Worm (Caenorhabditis elegans): Measurements from ENCODE around the gene F58B4.6.

F58B4.6 gene

DNA sequence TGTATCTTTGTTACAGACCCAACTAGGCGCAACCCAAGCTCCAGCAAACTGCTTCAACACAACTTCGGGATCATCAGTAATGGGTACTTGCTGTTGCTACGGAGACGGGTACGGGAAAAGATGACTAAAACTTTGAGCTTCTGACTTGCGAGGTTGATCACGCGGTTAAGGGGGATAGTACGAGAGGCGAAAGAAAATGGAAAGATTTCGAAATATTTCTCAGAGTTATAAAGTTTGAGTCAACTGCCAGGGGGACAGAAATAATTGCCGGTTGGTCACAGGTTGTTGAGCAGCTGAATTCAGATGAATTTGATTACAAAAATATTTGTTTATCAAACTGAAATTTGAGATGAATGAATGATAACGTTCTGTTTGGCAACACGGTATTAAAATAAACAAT lies 827 bp downstream of the F58B4.6 start:
- no peak for TF ChIP-seq fkh-6 (tag; optimal IDR thresholded peaks at IDR 0.05)
- no peak for TF ChIP-seq pha-4 (tag; optimal IDR thresholded peaks at IDR 0.05)
- no peak for TF ChIP-seq F13H6.1 (tag; optimal IDR thresholded peaks at IDR 0.05)
- TF ChIP-seq ceh-14 (tag; optimal IDR thresholded peaks at IDR 0.05) = no peak
- no peak for TF ChIP-seq eyg-1 (tag; optimal IDR thresholded peaks at IDR 0.05)
- no peak for TF ChIP-seq pax-1 (tag; optimal IDR thresholded peaks at IDR 0.05)

DNA sequence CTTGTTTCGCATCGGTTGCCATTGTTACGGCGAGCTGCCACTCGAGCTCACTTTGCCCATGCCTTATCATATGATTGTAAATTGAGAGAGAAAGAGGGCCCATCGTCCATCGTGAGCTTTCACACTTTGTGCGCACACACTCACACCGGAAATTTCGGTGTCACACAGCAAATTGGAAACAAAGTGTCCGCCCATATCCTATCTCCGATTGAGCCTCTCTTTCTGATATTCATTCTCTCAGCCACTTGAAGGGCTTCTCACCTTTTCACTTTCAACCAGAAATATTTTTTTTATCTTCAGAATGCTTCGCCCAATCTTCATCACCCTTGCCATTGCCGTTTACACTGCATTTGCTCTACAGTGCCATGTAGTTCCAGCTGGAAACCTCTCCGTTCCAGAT lies 4.7 kb downstream of the F58B4.6 start, which contains the start of gene F58B4.3:
Gene F58B4.3 (plus strand): TSS at position 301 of the 400 bp plus-strand sequence.
- TF ChIP-seq ceh-34 (tag; optimal IDR thresholded peaks at IDR 0.05) (no peak), ets-4 (tag; optimal IDR thresholded peaks at IDR 0.05) (no peak), ceh-14 (tag; optimal IDR thresholded peaks at IDR 0.05) (no peak)

DNA sequence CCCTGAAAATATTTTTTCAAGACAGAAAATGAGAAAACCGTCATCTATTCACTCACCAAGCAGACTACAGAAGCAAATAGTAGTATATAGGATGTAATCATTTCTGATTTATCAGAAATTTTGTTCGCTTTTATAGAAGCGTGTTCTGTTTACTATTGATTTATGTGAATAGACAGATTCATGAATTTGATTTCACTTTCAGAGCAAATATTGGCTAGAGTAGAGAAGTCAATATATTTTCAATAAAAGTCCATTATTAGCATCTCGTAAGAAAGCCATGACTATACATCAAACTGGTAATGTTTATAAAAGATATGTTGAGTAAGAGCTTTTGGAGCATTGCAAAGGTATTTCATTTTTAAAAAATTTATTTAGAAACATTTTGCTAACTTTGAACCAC lies 6.4 kb downstream of the F58B4.6 start, which contains the start of gene scvp-1:
Gene scvp-1 (minus strand): TSS at position 101 of the 400 bp plus-strand sequence.
- no peak for TF ChIP-seq nhr-11 (tag; optimal IDR thresholded peaks at IDR 0.05)
- no peak for TF ChIP-seq ceh-18 (tag; optimal IDR thresholded peaks at IDR 0.05)
- TF ChIP-seq Y22D7AL.16 (tag; optimal IDR thresholded peaks at IDR 0.05) = no peak
- no peak for TF ChIP-seq ceh-19 (GFP tag; optimal IDR thresholded peaks at IDR 0.05)
- no peak for TF ChIP-seq ceh-31 (tag; optimal IDR thresholded peaks at IDR 0.05)
- no peak for TF ChIP-seq ref-2 (tag; optimal IDR thresholded peaks at IDR 0.05)
- no peak for TF ChIP-seq nhr-232 (tag; optimal IDR thresholded peaks at IDR 0.05)
- TF ChIP-seq ets-4 (tag; optimal IDR thresholded peaks at IDR 0.05) = no peak
- no peak for TF ChIP-seq T23F11.4 (GFP tag; optimal IDR thresholded peaks at IDR 0.05)
- no peak for TF ChIP-seq pqm-1 (tag; optimal IDR thresholded peaks at IDR 0.05)
- no peak for TF ChIP-seq ceh-6 (GFP tag; optimal IDR thresholded peaks at IDR 0.05)
- TF ChIP-seq pha-4 (tag; optimal IDR thresholded peaks at IDR 0.05) = no peak
- no peak for TF ChIP-seq hlh-8 (tag; optimal IDR thresholded peaks at IDR 0.05)

DNA sequence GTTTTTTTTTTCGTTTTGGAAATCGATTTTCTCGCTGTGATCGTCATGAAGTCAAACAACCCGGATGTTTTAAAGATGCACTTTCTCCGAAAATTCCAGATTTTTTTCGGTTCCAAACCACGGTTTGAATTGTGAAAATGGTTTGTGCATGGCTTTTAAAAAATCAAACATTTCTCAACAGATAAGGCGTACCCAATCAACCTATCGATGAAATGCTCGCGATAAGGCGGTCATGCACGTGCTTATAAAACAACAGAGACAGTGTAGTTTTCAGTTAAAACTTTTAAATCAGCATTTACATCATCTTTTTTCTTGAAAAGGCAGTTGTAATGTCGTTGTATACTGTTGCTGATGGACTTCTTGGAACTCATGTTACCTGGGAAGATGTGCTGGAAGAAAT lies 7.6 kb downstream of the F58B4.6 start, which contains the start of gene F58B4.5:
Gene F58B4.5 (plus strand): TSS at position 283 of the 400 bp plus-strand sequence.
- TF ChIP-seq ceh-22 (tag; optimal IDR thresholded peaks at IDR 0.05) = no peak
- peak; percentile 63 for TF ChIP-seq elt-2 (tag; optimal IDR thresholded peaks at IDR 0.05)

DNA sequence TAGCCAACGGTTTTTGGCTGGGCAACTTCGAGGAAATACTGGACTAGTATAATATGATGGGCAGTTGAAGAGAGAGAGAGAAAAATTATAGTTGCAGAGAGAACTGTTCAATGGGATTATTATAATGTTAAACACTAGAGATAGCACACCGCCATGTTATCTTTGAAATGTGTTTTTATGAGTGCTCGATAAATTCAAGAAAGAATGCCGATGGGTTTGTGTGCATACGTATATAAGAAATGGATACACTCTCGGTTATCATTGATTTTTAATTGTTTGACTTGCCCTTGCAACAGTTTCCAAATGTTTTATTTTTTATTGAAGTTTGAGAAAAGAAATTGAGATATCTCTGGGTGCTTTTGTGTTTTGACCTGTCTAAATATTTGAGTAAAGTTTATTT lies 11.8 kb downstream of the F58B4.6 start, which contains the start of gene F17C11.12:
Gene F17C11.12 (minus strand): TSS at position 240 of the 400 bp plus-strand sequence.
- TF ChIP-seq elt-2 (tag; optimal IDR thresholded peaks at IDR 0.05) = peak; percentile 44
- no peak for TF ChIP-seq rnt-1 (tag; optimal IDR thresholded peaks at IDR 0.05)

DNA sequence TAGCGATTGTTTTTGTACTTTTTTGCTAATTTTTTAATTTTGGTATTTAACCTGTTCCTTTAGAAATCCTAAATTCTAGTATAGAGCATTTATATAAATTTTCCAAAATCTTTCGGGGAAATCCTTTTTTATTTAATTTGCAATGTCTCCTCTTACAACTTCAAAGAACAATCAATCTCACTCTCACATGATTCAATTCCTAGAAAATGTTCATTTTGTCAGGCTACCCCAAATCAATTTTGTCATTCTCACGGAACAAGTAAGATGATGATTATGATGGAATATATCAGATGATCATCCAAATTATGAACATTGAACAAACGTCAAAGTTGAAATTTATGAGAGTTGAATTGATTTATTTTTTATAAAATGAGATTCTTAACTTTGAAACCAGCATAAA lies 12.5 kb downstream of the F58B4.6 start:
- TF ChIP-seq pros-1 (tag; optimal IDR thresholded peaks at IDR 0.05) (no peak), hlh-8 (tag; optimal IDR thresholded peaks at IDR 0.05) (no peak), ceh-48 (tag; optimal IDR thresholded peaks at IDR 0.05) (no peak), mec-3 (tag; optimal IDR thresholded peaks at IDR 0.05; ENCODE audit: borderline replicate concordance) (no peak), lim-6 (tag; optimal IDR thresholded peaks at IDR 0.05) (no peak), K02D7.2 (tag; optimal IDR thresholded peaks at IDR 0.05) (no peak), ahr-1 (tag; optimal IDR thresholded peaks at IDR 0.05) (no peak), pqm-1 (tag; optimal IDR thresholded peaks at IDR 0.05) (no peak), ceh-19 (GFP tag; optimal IDR thresholded peaks at IDR 0.05) (no peak), hlh-15 (tag; optimal IDR thresholded peaks at IDR 0.05) (no peak), dmd-4 (tag; optimal IDR thresholded peaks at IDR 0.05; ENCODE audit: borderline replicate concordance) (no peak), eyg-1 (tag; optimal IDR thresholded peaks at IDR 0.05) (no peak), odd-2 (tag; optimal IDR thresholded peaks at IDR 0.05) (no peak)

DNA sequence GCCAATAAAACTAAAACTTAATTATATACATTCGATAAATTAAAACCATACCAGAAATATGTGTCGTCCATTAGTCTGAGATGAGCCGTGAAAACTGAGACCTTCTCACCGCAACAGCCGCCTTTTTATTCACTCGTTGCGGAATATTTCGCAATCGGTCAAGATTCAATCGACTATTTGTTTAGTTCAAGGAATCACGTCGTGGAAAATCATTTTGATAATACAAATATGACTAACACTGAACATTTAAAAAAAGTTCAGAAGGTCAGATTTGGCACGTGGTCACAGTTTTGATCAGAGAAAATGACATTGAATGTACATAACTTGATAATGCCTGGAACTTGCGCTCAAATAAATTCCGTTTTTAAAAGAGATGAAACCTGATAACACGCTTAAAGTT lies 13.9 kb downstream of the F58B4.6 start, which contains the start of gene F17C11.11:
Gene F17C11.11 (minus strand): TSS at position 79 of the 400 bp plus-strand sequence.
- TF ChIP-seq C08G9.2 (tag; optimal IDR thresholded peaks at IDR 0.05) (no peak), ceh-2 (tag; optimal IDR thresholded peaks at IDR 0.05) (no peak), unc-3 (GFP tag; conservative IDR thresholded peaks at IDR 0.05) (no peak), unc-3 (tag; optimal IDR thresholded peaks at IDR 0.05) (no peak), unc-42 (tag; optimal IDR thresholded peaks at IDR 0.05) (no peak), lin-11 (tag; optimal IDR thresholded peaks at IDR 0.05) (no peak), che-1 (tag; optimal IDR thresholded peaks at IDR 0.05) (no peak), T23F11.4 (GFP tag; optimal IDR thresholded peaks at IDR 0.05) (no peak), mec-3 (tag; optimal IDR thresholded peaks at IDR 0.05; ENCODE audit: borderline replicate concordance) (no peak), nhr-232 (tag; optimal IDR thresholded peaks at IDR 0.05) (no peak), unc-55 (GFP tag; optimal IDR thresholded peaks at IDR 0.05) (no peak), rnt-1 (tag; optimal IDR thresholded peaks at IDR 0.05) (no peak)
